Fruit fly (Drosophila melanogaster): ENCODE results near the gene CG33298.

dm6 chr2L:9455157-9455556, 40.1 kb upstream of the CG33298 start:
- TF ChIP-seq CG8478 (optimal IDR thresholded peaks at IDR 0.05) (no peak), usp (GFP tag; optimal IDR thresholded peaks at IDR 0.05) (no peak), psq (optimal IDR thresholded peaks at IDR 0.05) (no peak), Dll (optimal IDR thresholded peaks at IDR 0.05) (no peak)
